Fruit fly (Drosophila melanogaster) whole organism, embryonic: ENCODE results near the gene Sbp2.

ENCODE experiments used
- Atf-2 ChIP-seq: fragments of 200-800 bp; sonication (Bioruptor generic); optimal IDR thresholded peaks from 2 replicates; lab custom pipeline; 2016; ENCODE audit warnings: missing biosample characterization, missing genetic modification characterization
- CG10147 ChIP-seq: fragments of 200-800 bp; sonication (Bioruptor generic); optimal IDR thresholded peaks from 2 replicates; lab custom pipeline; 2019; ENCODE audit warnings: missing biosample characterization, mild to moderate bottlenecking, missing genetic modification characterization, moderate library complexity
- CG10366 ChIP-seq: fragments of 200-800 bp; sonication (Bioruptor generic); IDR thresholded peaks from 2 replicates; pipeline ENCODE4 v1.3.6; 2022; ENCODE audit warnings: missing biosample characterization, missing genetic modification characterization
- CG11085 ChIP-seq: fragments of 200-800 bp; sonication (Bioruptor generic); IDR thresholded peaks from 2 replicates; pipeline ENCODE4 v1.3.6; 2022; ENCODE audit warnings: missing biosample characterization, missing genetic modification characterization
- CG12071 ChIP-seq: fragments of 200-800 bp; sonication (Bioruptor generic); optimal IDR thresholded peaks from 3 replicates; lab custom pipeline; 2018; ENCODE audit warnings: missing biosample characterization, mild to moderate bottlenecking, missing genetic modification characterization
- CG12659 ChIP-seq: fragments of 200-800 bp; sonication (Bioruptor generic); optimal IDR thresholded peaks from 3 replicates; lab custom pipeline; 2017; ENCODE audit warnings: mild to moderate bottlenecking, missing biosample characterization, missing genetic modification reagents, missing genetic modification characterization
- CG13775 ChIP-seq: fragments of 200-800 bp; sonication (Bioruptor generic); optimal IDR thresholded peaks from 3 replicates; lab custom pipeline; 2017; ENCODE audit warnings: missing biosample characterization, mild to moderate bottlenecking, missing genetic modification characterization
- CG15514 ChIP-seq: fragments of 200-800 bp; sonication (Bioruptor generic); optimal IDR thresholded peaks from 3 replicates; lab custom pipeline; 2017; ENCODE audit warnings: missing biosample characterization, missing genetic modification characterization, mild to moderate bottlenecking, moderate library complexity, missing genetic modification reagents
- CG17328 ChIP-seq: fragments of 200-800 bp; sonication (Bioruptor generic); IDR thresholded peaks from 2 replicates; pipeline ENCODE4 v1.3.6; 2022; ENCODE audit warnings: missing biosample characterization, missing genetic modification characterization
- CG32767 ChIP-seq: fragments of 200-800 bp; sonication (Bioruptor generic); IDR thresholded peaks from 2 replicates; pipeline ENCODE4 v1.3.6; 2022; ENCODE audit warnings: missing biosample characterization, missing genetic modification characterization
- CG33557 ChIP-seq: fragments of 200-800 bp; sonication (Bioruptor generic); optimal IDR thresholded peaks from 2 replicates; lab custom pipeline; 2019; ENCODE audit warnings: missing biosample characterization, mild to moderate bottlenecking, missing genetic modification characterization, moderate library complexity
- CG34224 ChIP-seq: fragments of 200-800 bp; sonication (Bioruptor generic); IDR thresholded peaks from 3 replicates; pipeline ENCODE4 v1.3.6; 2022; ENCODE audit warnings: missing biosample characterization, missing genetic modification characterization; ENCODE audit not compliant: partially characterized antibody
- CG8924 ChIP-seq: fragments of 200-800 bp; optimal IDR thresholded peaks from 3 replicates; lab custom pipeline; 2019; ENCODE audit warnings: missing biosample characterization, mild to moderate bottlenecking, missing genetic modification characterization, moderate library complexity
- Dfd ChIP-seq, 2 experiments: fragments of >200 bp; optimal IDR thresholded peaks; 2 replicates each; lab custom pipeline; 2017; ENCODE audit warnings: missing biosample characterization in 2 of 2, missing genetic modification characterization in 2 of 2
- E2f2 ChIP-seq: fragments of 200-800 bp; sonication (Bioruptor generic); IDR thresholded peaks from 2 replicates; pipeline ENCODE4 v1.3.6; 2022; ENCODE audit warnings: missing biosample characterization, missing genetic modification characterization
- Ets65A ChIP-seq: fragments of 200-800 bp; sonication (Bioruptor generic); peaks from one replicate; lab custom pipeline; 2016; ENCODE audit warnings: missing biosample characterization, missing genetic modification characterization
- Fer3 ChIP-seq: fragments of 200-800 bp; sonication (Bioruptor generic); optimal IDR thresholded peaks from 2 replicates; lab custom pipeline; 2018; ENCODE audit warnings: missing biosample characterization, mild to moderate bottlenecking, missing genetic modification characterization, moderate library complexity
- H2.0 ChIP-seq: fragments of 200-800 bp; sonication (Bioruptor generic); IDR thresholded peaks from 2 replicates; pipeline ENCODE4 v1.3.6; 2022; ENCODE audit warnings: missing biosample characterization, missing genetic modification characterization
- NK7.1 ChIP-seq: fragments of 200-800 bp; sonication (Bioruptor generic); optimal IDR thresholded peaks from 3 replicates; lab custom pipeline; 2016; ENCODE audit warnings: missing biosample characterization, missing genetic modification characterization
- Oaz ChIP-seq: fragments of 200-800 bp; sonication (Bioruptor generic); IDR thresholded peaks from 2 replicates; pipeline ENCODE4 v1.3.6; 2022; ENCODE audit warnings: missing biosample characterization, missing genetic modification characterization
- Opbp ChIP-seq: fragments of 200-800 bp; sonication (Bioruptor generic); IDR thresholded peaks from 3 replicates; pipeline ENCODE4 v1.3.6; 2022; ENCODE audit warnings: missing biosample characterization, missing genetic modification characterization; ENCODE audit not compliant: partially characterized antibody
- Poxn ChIP-seq: fragments of 200-800 bp; sonication (Bioruptor generic); IDR thresholded peaks from 2 replicates; pipeline ENCODE4 v1.3.6; 2022; ENCODE audit warnings: missing biosample characterization, missing genetic modification characterization
- Stat92E ChIP-seq, 3 experiments: fragments of >200 bp in 2 of 3; fragments of 200-800 bp in 1 of 3; sonication (Bioruptor generic) in 1 of 3; optimal IDR thresholded peaks; 2 replicates each; lab custom pipeline; 2017 to 2019; ENCODE audit warnings: missing biosample characterization in 3 of 3, missing genetic modification characterization in 3 of 3, mild to moderate bottlenecking in 1 of 3, moderate library complexity in 1 of 3
- TFAM ChIP-seq: fragments of 200-800 bp; sonication (Bioruptor generic); optimal IDR thresholded peaks from 2 replicates; lab custom pipeline; 2017; ENCODE audit warnings: missing biosample characterization, missing genetic modification characterization, inconsistent platforms
- ara ChIP-seq: fragments of 200-800 bp; sonication (Bioruptor generic); IDR thresholded peaks from 2 replicates; pipeline ENCODE4 v1.3.6; 2022; ENCODE audit warnings: missing biosample characterization, missing genetic modification characterization
- az2 ChIP-seq: fragments of 200-800 bp; sonication (Bioruptor generic); optimal IDR thresholded peaks from 3 replicates; lab custom pipeline; 2016; ENCODE audit warnings: missing biosample characterization, missing genetic modification characterization
- bsh ChIP-seq, 2 experiments: fragments of 200-800 bp; sonication (Bioruptor generic); optimal IDR thresholded peaks; 2 replicates each; lab custom pipeline; 2017 to 2018; ENCODE audit warnings: mild to moderate bottlenecking in 2 of 2, missing biosample characterization in 2 of 2, missing genetic modification characterization in 2 of 2, moderate library complexity in 1 of 2
- chif ChIP-seq, 2 experiments: fragments of 200-800 bp; sonication (Bioruptor generic); optimal IDR thresholded peaks; 3 replicates each; lab custom pipeline; 2016; ENCODE audit warnings: missing biosample characterization in 2 of 2, missing genetic modification characterization in 2 of 2
- chinmo ChIP-seq: fragments of 200-800 bp; sonication (Bioruptor generic); IDR thresholded peaks from 4 replicates; pipeline ENCODE4 v1.3.6; 2022; ENCODE audit warnings: missing biosample characterization, missing genetic modification characterization; ENCODE audit not compliant: partially characterized antibody
- danr ChIP-seq: fragments of 200-800 bp; sonication (Bioruptor generic); IDR thresholded peaks from 2 replicates; pipeline ENCODE4 v1.3.6; 2022; ENCODE audit warnings: missing biosample characterization, missing genetic modification characterization
- ems ChIP-seq: fragments of 200-800 bp; sonication (Bioruptor generic); optimal IDR thresholded peaks from 3 replicates; lab custom pipeline; 2016; ENCODE audit warnings: missing biosample characterization, missing genetic modification characterization
- eve ChIP-seq, 2 experiments: fragments of >200 bp; optimal IDR thresholded peaks; 2 replicates each; lab custom pipeline; 2017; ENCODE audit warnings: missing biosample characterization in 2 of 2, missing genetic modification characterization in 2 of 2
- ftz-f1 ChIP-seq: fragments of 200-800 bp; sonication (Bioruptor generic); optimal IDR thresholded peaks from 2 replicates; lab custom pipeline; 2016; ENCODE audit warnings: missing biosample characterization, missing genetic modification characterization
- gem ChIP-seq: fragments of 200-800 bp; sonication (Bioruptor generic); optimal IDR thresholded peaks from 2 replicates; lab custom pipeline; 2019; ENCODE audit warnings: missing biosample characterization, mild to moderate bottlenecking, missing genetic modification characterization, moderate library complexity
- gro ChIP-seq: fragments of 200-800 bp; sonication (Bioruptor generic); optimal IDR thresholded peaks from 2 replicates; lab custom pipeline; 2016; ENCODE audit warnings: missing biosample characterization, missing genetic modification characterization
- her ChIP-seq: fragments of 200-800 bp; sonication (Bioruptor generic); optimal IDR thresholded peaks from 2 replicates; lab custom pipeline; 2016; ENCODE audit warnings: missing biosample characterization, missing genetic modification characterization
- inv ChIP-seq: fragments of 200-800 bp; sonication (Bioruptor generic); IDR thresholded peaks from 2 replicates; pipeline ENCODE4 v1.3.6; 2022; ENCODE audit warnings: missing biosample characterization, missing genetic modification characterization; ENCODE audit not compliant: partially characterized antibody
- jumu ChIP-seq: fragments of 200-800 bp; sonication (Bioruptor generic); optimal IDR thresholded peaks from 3 replicates; lab custom pipeline; 2016; ENCODE audit warnings: missing biosample characterization, missing genetic modification characterization
- mld ChIP-seq: fragments of 200-800 bp; sonication (Bioruptor generic); IDR thresholded peaks from 3 replicates; pipeline ENCODE4 v1.3.6; 2022; ENCODE audit warnings: missing biosample characterization, missing genetic modification characterization; ENCODE audit not compliant: partially characterized antibody
- nerfin-2 ChIP-seq: fragments of 200-800 bp; sonication (Bioruptor generic); IDR thresholded peaks from 2 replicates; pipeline ENCODE4 v1.3.6; 2022; ENCODE audit warnings: missing biosample characterization, missing genetic modification characterization; ENCODE audit not compliant: partially characterized antibody
- nmo ChIP-seq: fragments of 200-800 bp; sonication (Bioruptor generic); optimal IDR thresholded peaks from 2 replicates; lab custom pipeline; 2018; ENCODE audit warnings: missing biosample characterization, mild to moderate bottlenecking, missing genetic modification characterization, moderate library complexity
- oc ChIP-seq: fragments of 200-800 bp; sonication (Bioruptor generic); optimal IDR thresholded peaks from 2 replicates; lab custom pipeline; 2018; ENCODE audit warnings: missing biosample characterization, mild to moderate bottlenecking, missing genetic modification characterization, moderate library complexity
- peb ChIP-seq: fragments of 200-800 bp; sonication (Bioruptor generic); IDR thresholded peaks from 2 replicates; pipeline ENCODE4 v1.3.6; 2022; ENCODE audit warnings: missing biosample characterization, missing genetic modification characterization
- pfk ChIP-seq: fragments of 200-800 bp; sonication (Bioruptor generic); optimal IDR thresholded peaks from 2 replicates; lab custom pipeline; 2018; ENCODE audit warnings: missing biosample characterization, mild to moderate bottlenecking, missing genetic modification characterization, moderate library complexity
- schlank ChIP-seq: fragments of 200-800 bp; sonication (Bioruptor generic); optimal IDR thresholded peaks from 2 replicates; lab custom pipeline; 2018; ENCODE audit warnings: missing biosample characterization, mild to moderate bottlenecking, missing genetic modification characterization
- stc ChIP-seq: fragments of 200-800 bp; sonication (Bioruptor generic); IDR thresholded peaks from 2 replicates; pipeline ENCODE4 v1.3.6; 2022; ENCODE audit warnings: missing biosample characterization, missing genetic modification characterization
- sug ChIP-seq: fragments of 200-800 bp; optimal IDR thresholded peaks from 2 replicates; lab custom pipeline; 2019; ENCODE audit warnings: missing biosample characterization, mild to moderate bottlenecking, missing genetic modification characterization, moderate library complexity
- twi ChIP-seq: fragments of 200-800 bp; optimal IDR thresholded peaks from 2 replicates; lab custom pipeline; 2019; ENCODE audit warnings: missing biosample characterization, mild to moderate bottlenecking, missing genetic modification characterization, moderate library complexity
- vvl ChIP-seq: fragments of 200-800 bp; sonication (Bioruptor generic); IDR thresholded peaks from 2 replicates; pipeline ENCODE4 v1.3.6; 2022; ENCODE audit warnings: missing biosample characterization, missing genetic modification characterization

Sbp2 gene

dm6 chr3L:8315141-8315816 lies 11.3 kb downstream of the Sbp2 start, which contains the start of gene Cpsf6 (continued):
- peak; percentile 78 for TF ChIP-seq vvl (GFP tag; lab: Robert Waterston, UW)
- no peak for TF ChIP-seq CG12071 (GFP tag; lab: Kevin White, UChicago)
- no peak for TF ChIP-seq Poxn (GFP tag; lab: Robert Waterston, UW)
- TF ChIP-seq Fer3 (tag; lab: Kevin White, UChicago), result peak; percentile 66
- peak; percentile 79 for TF ChIP-seq E2f2
- no peak for TF ChIP-seq Dfd (GFP tag; optimal IDR thresholded peaks at IDR 0.05; lab: Kevin White, UChicago)
- TF ChIP-seq peb (GFP tag; lab: Robert Waterston, UW), result no peak
- peak; percentile 43 for TF ChIP-seq CG13775 (GFP tag; lab: Kevin White, UChicago)
- peak; percentile 77 for TF ChIP-seq CG10366 (GFP tag; lab: Robert Waterston, UW)
- TF ChIP-seq gro (GFP tag; lab: Kevin White, UChicago), result no peak
- no peak for TF ChIP-seq her (GFP tag; lab: Kevin White, UChicago)
- peak; percentile 66 for TF ChIP-seq CG8924
- peak; percentile 79 for TF ChIP-seq gem (tag; lab: Kevin White, UChicago)
- TF ChIP-seq Opbp (GFP tag; lab: Robert Waterston, UW), result no peak
- peak; percentile 80 for TF ChIP-seq nmo
- no peak for TF ChIP-seq TFAM (GFP tag; lab: Kevin White, UChicago)
- no peak for TF ChIP-seq twi (tag; lab: Kevin White, UChicago)
- peak; percentile 59 for TF ChIP-seq CG33557 (GFP tag; lab: Kevin White, UChicago)
- TF ChIP-seq Oaz (GFP tag; lab: Robert Waterston, UW), result peak; percentile 31; the same call in 1 of the 2 replicates
- TF ChIP-seq CG32767 (GFP tag; lab: Robert Waterston, UW), result peak; percentile 94
- TF ChIP-seq eve (GFP tag; optimal IDR thresholded peaks at IDR 0.05; lab: Kevin White, UChicago), result no peak
- peak in 1 of 2 experiments; percentile 74 for TF ChIP-seq bsh (GFP tag; optimal IDR thresholded peaks at IDR 0.05; lab: Kevin White, UChicago)
- TF ChIP-seq NK7.1 (GFP tag; lab: Kevin White, UChicago), result no peak
- peak; percentile 79 for TF ChIP-seq H2.0 (GFP tag; lab: Robert Waterston, UW)
- TF ChIP-seq schlank (tag; lab: Kevin White, UChicago), result no peak
- TF ChIP-seq CG11085 (GFP tag; lab: Robert Waterston, UW), result no peak
- peak; percentile 44 for TF ChIP-seq CG10147
- 0 out of 2 replicates have a peak, but pooled peaks have one; percentile 18 for TF ChIP-seq nerfin-2 (GFP tag; lab: Robert Waterston, UW)
- TF ChIP-seq stc (GFP tag; lab: Robert Waterston, UW), result no peak
- peak; percentile 36; the same call in 1 of the 3 replicates for TF ChIP-seq CG34224
- TF ChIP-seq CG17328 (GFP tag; lab: Robert Waterston, UW), result peak; percentile 76
- peak; percentile 91 for TF ChIP-seq Ets65A (GFP tag; lab: Kevin White, UChicago)
- peak; percentile 3 for TF ChIP-seq pfk (GFP tag; lab: Kevin White, UChicago)
- TF ChIP-seq Atf-2 (GFP tag; lab: Kevin White, UChicago), result no peak
- peak; percentile 18; the same call in 1 of the 2 replicates for TF ChIP-seq ara (GFP tag; lab: Robert Waterston, UW)
- TF ChIP-seq CG12659, result peak; percentile 60
- no peak for TF ChIP-seq ftz-f1 (GFP tag; lab: Kevin White, UChicago)
- peak; percentile 80 for TF ChIP-seq CG15514 (GFP tag; lab: Kevin White, UChicago)
- TF ChIP-seq Stat92E (GFP tag; optimal IDR thresholded peaks at IDR 0.05; lab: Kevin White, UChicago), result no peak
- no peak for TF ChIP-seq oc
- peak; percentile 35 for TF ChIP-seq ems (GFP tag; lab: Kevin White, UChicago)
- no peak for TF ChIP-seq jumu (GFP tag; lab: Kevin White, UChicago)
- TF ChIP-seq sug (tag; lab: Kevin White, UChicago), result peak; percentile 68
- TF ChIP-seq inv (GFP tag; lab: Robert Waterston, UW), result no peak; the same call in 1 of the 2 replicates
- peak in 1 of 2 experiments; percentile 17 for TF ChIP-seq chif (GFP tag; optimal IDR thresholded peaks at IDR 0.05; lab: Kevin White, UChicago)
- TF ChIP-seq danr, result no peak
- peak; percentile 74 for TF ChIP-seq az2 (GFP tag; lab: Kevin White, UChicago)
- TF ChIP-seq chinmo (GFP tag; lab: Robert Waterston, UW), result peak; percentile 56; the same call in 1 of the 4 replicates
- TF ChIP-seq mld (GFP tag; lab: Robert Waterston, UW), result no peak
